Comparison of ENCODE assay signal across 7 worm cellular contexts in the genomic region with DNA sequence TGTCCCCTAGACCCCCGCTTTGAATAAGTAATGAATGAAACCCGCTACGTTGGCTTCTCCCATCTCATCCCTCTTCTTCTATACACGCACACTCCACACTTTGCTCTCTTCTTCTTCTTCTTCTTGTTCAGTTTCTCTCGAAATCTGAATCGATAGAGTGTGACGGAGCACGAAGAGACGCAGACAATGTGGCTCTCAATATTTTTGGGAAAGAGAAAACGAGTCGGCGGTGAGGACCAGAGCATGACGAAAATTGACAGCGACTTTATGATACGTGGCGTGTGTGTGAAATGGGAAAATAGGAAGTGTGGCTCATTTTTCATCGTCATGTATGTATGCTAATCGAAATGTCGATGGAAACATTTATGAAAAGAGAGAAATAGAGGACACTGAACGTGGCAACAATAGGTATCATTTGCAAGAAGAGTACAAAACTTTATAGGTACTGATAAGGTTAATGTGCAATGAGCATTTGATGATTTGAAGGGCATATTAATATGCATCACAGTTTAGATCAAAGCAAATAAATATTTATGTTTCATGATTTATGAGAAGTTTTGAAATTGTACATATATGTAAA.
TF ChIP-seq lines count a peak whose summit lies in the region.

No protein-coding gene starts in this region.

TF ChIP-seq in whole organism, L1 larva, 84 proteins besides CTCF, POLR2A, EP300 and RAD21 (continued from another document and continues in another):
- TF ChIP-seq lir-3 (tag; optimal IDR thresholded peaks at IDR 0.05; lab: Kevin White, UChicago; ENCODE audit: poor library complexity) (no peak), F16B12.6 (tag; optimal IDR thresholded peaks at IDR 0.05; lab: Kevin White, UChicago) (no peak), fkh-8 (tag; optimal IDR thresholded peaks at IDR 0.05; lab: Kevin White, UChicago) (peak; percentile 87), nhr-47 (tag; optimal IDR thresholded peaks at IDR 0.05; lab: Kevin White, UChicago) (peak; percentile 50), hlh-17 (GFP tag; optimal IDR thresholded peaks at IDR 0.05; lab: Kevin White, UChicago; ENCODE audit: borderline replicate concordance) (no peak), ceh-63 (GFP tag; optimal IDR thresholded peaks at IDR 0.05; lab: Kevin White, UChicago) (no peak), ceh-82 (tag; optimal IDR thresholded peaks at IDR 0.05; lab: Kevin White, UChicago) (peak; percentile 34 to 59 (median 38)), hlh-4 (tag; optimal IDR thresholded peaks at IDR 0.05; lab: Kevin White, UChicago) (no peak), nhr-84 (tag; optimal IDR thresholded peaks at IDR 0.05; lab: Kevin White, UChicago) (no peak), C16A3.4 (tag; optimal IDR thresholded peaks at IDR 0.05; lab: Kevin White, UChicago) (no peak), tbx-2 (tag; optimal IDR thresholded peaks at IDR 0.05; lab: Kevin White, UChicago) (peak; percentile 55), ceh-8 (GFP tag; optimal IDR thresholded peaks at IDR 0.05; lab: Kevin White, UChicago) (peak; percentile 47), efl-1 (optimal IDR thresholded peaks at IDR 0.05; lab: Kevin White, UChicago) (peak; percentile 42 to 50), efl-1 (GFP tag; optimal IDR thresholded peaks at IDR 0.05 in 1 of 2; lab: Kevin White, UChicago) (peak; percentile 11 to 20), snu-23 (GFP tag; optimal IDR thresholded peaks at IDR 0.05; lab: Kevin White, UChicago) (peak; percentile 59), ces-1 (GFP tag; optimal IDR thresholded peaks at IDR 0.05; lab: Kevin White, UChicago) (no peak), fkh-4 (tag; optimal IDR thresholded peaks at IDR 0.05; lab: Kevin White, UChicago; ENCODE audit: borderline replicate concordance) (no peak)

TF ChIP-seq in whole organism, L2 larva, 48 proteins besides CTCF, POLR2A, EP300 and RAD21 (continued from another document and continues in another):
- TF ChIP-seq sma-3 (GFP tag; optimal IDR thresholded peaks at IDR 0.05; lab: Kevin White, UChicago) (no peak), unc-62 (GFP tag; optimal IDR thresholded peaks at IDR 0.05; lab: Kevin White, UChicago) (no peak), unc-55 (GFP tag; optimal IDR thresholded peaks at IDR 0.05; lab: Kevin White, UChicago) (peak; percentile 83), ztf-11 (tag; optimal IDR thresholded peaks at IDR 0.05; lab: Kevin White, UChicago) (no peak), nhr-11 (tag; optimal IDR thresholded peaks at IDR 0.05; lab: Kevin White, UChicago) (no peak), nhr-25 (tag; optimal IDR thresholded peaks at IDR 0.05; lab: Kevin White, UChicago) (no peak), unc-39 (tag; optimal IDR thresholded peaks at IDR 0.05; lab: Kevin White, UChicago) (no peak), ztf-4 (tag; optimal IDR thresholded peaks at IDR 0.05; lab: Kevin White, UChicago) (no peak), nhr-237 (tag; optimal IDR thresholded peaks at IDR 0.05; lab: Kevin White, UChicago) (no peak), nhr-21 (tag; optimal IDR thresholded peaks at IDR 0.05; lab: Kevin White, UChicago) (no peak), nhr-129 (tag; optimal IDR thresholded peaks at IDR 0.05; lab: Kevin White, UChicago) (peak; percentile 86), skn-1 (tag; optimal IDR thresholded peaks at IDR 0.05; lab: Kevin White, UChicago) (no peak), ZK546.5 (tag; optimal IDR thresholded peaks at IDR 0.05; lab: Kevin White, UChicago) (no peak), aly-2 (tag; optimal IDR thresholded peaks at IDR 0.05; lab: Kevin White, UChicago) (no peak), snpc-4 (tag; optimal IDR thresholded peaks at IDR 0.05; lab: Kevin White, UChicago) (no peak), elt-3 (tag; optimal IDR thresholded peaks at IDR 0.05; lab: Kevin White, UChicago) (no peak), nhr-6 (tag; optimal IDR thresholded peaks at IDR 0.05; lab: Kevin White, UChicago) (peak; percentile 58), lin-39 (tag; optimal IDR thresholded peaks at IDR 0.05; lab: Kevin White, UChicago) (no peak), egl-27 (tag; optimal IDR thresholded peaks at IDR 0.05; lab: Kevin White, UChicago) (peak; percentile 48)

TF ChIP-seq in whole organism, L3 larva, 47 proteins besides CTCF, POLR2A, EP300 and RAD21 (continued from another document):
- TF ChIP-seq fkh-10 (GFP tag; optimal IDR thresholded peaks at IDR 0.05; lab: Kevin White, UChicago) (peak; percentile 15), elt-2 (tag; optimal IDR thresholded peaks at IDR 0.05; lab: Kevin White, UChicago) (peak; percentile 70), egl-27 (tag; optimal IDR thresholded peaks at IDR 0.05; lab: Kevin White, UChicago) (peak; percentile 34), elt-3 (tag; optimal IDR thresholded peaks at IDR 0.05; lab: Kevin White, UChicago) (no peak), nfya-1 (tag; optimal IDR thresholded peaks at IDR 0.05; lab: Kevin White, UChicago; ENCODE audit: insufficient read depth) (peak; percentile 68), ceh-28 (tag; optimal IDR thresholded peaks at IDR 0.05; lab: Kevin White, UChicago) (peak; percentile 25), sea-2 (GFP tag; optimal IDR thresholded peaks at IDR 0.05; lab: Kevin White, UChicago) (peak; percentile 44)

TF ChIP-seq in whole organism, L4 larva, 104 proteins besides CTCF, POLR2A, EP300 and RAD21 (continued from another document and continues in another):
- peak; percentile 69 for TF ChIP-seq hmg-1.1 (GFP tag; IDR thresholded peaks at IDR 0.05; lab: Robert Waterston, UW)
- no peak for TF ChIP-seq mes-2 (tag; optimal IDR thresholded peaks at IDR 0.05; lab: Kevin White, UChicago; ENCODE audit: poor library complexity, severe bottlenecking)
- no peak for TF ChIP-seq nhr-41 (GFP tag; IDR thresholded peaks at IDR 0.05; lab: Robert Waterston, UW)
- TF ChIP-seq ces-1 (GFP tag; optimal IDR thresholded peaks at IDR 0.05; lab: Kevin White, UChicago), result no peak
- TF ChIP-seq nhr-42 (GFP tag; IDR thresholded peaks at IDR 0.05; lab: Robert Waterston, UW), result no peak
- no peak for TF ChIP-seq pha-4 (GFP tag; IDR thresholded peaks at IDR 0.05; lab: Robert Waterston, UW)
- TF ChIP-seq pha-4 (tag; optimal IDR thresholded peaks at IDR 0.05; lab: Kevin White, UChicago), result no peak
- peak; percentile 3 for TF ChIP-seq nhr-77 (tag; optimal IDR thresholded peaks at IDR 0.05; lab: Kevin White, UChicago)
- TF ChIP-seq F10B5.3 (tag; optimal IDR thresholded peaks at IDR 0.05; lab: Kevin White, UChicago), result no peak
- TF ChIP-seq lin-38 (GFP tag; IDR thresholded peaks at IDR 0.05; lab: Robert Waterston, UW), result no peak
- TF ChIP-seq T26A8.4 (GFP tag; IDR thresholded peaks at IDR 0.05; lab: Robert Waterston, UW), result no peak
- TF ChIP-seq nhr-111 (GFP tag; optimal IDR thresholded peaks at IDR 0.05; lab: Kevin White, UChicago), result no peak
- no peak for TF ChIP-seq skn-1 (tag; optimal IDR thresholded peaks at IDR 0.05; lab: Kevin White, UChicago)
- TF ChIP-seq spr-3 (GFP tag; optimal IDR thresholded peaks at IDR 0.05; lab: Kevin White, UChicago), result no peak
- no peak for TF ChIP-seq zip-2 (tag; optimal IDR thresholded peaks at IDR 0.05; lab: Kevin White, UChicago)
- TF ChIP-seq ctbp-1 (GFP tag; IDR thresholded peaks at IDR 0.05; lab: Robert Waterston, UW), result peak; percentile 56; the same call in 1 of the 2 replicates
- TF ChIP-seq ceh-28 (tag; optimal IDR thresholded peaks at IDR 0.05; lab: Kevin White, UChicago), result peak; percentile 27
- TF ChIP-seq mxl-2 (GFP tag; conservative IDR thresholded peaks at IDR 0.05; lab: Robert Waterston, UW), result no peak
- no peak for TF ChIP-seq fos-1 (tag; optimal IDR thresholded peaks at IDR 0.05; lab: Kevin White, UChicago)
- peak; percentile 67 for TF ChIP-seq mep-1 (tag; optimal IDR thresholded peaks at IDR 0.05; lab: Kevin White, UChicago)
- no peak for TF ChIP-seq ztf-7 (tag; optimal IDR thresholded peaks at IDR 0.05; lab: Kevin White, UChicago)
- TF ChIP-seq lin-1 (GFP tag; IDR thresholded peaks at IDR 0.05; lab: Robert Waterston, UW), result no peak

TF ChIP-seq in whole organism, late embryonic, 69 proteins besides CTCF, POLR2A, EP300 and RAD21 (continued from another document):
- TF ChIP-seq ceh-48 (tag; optimal IDR thresholded peaks at IDR 0.05; lab: Kevin White, UChicago) (peak; percentile 73), hlh-8 (tag; optimal IDR thresholded peaks at IDR 0.05; lab: Kevin White, UChicago) (peak; percentile 35), unc-55 (GFP tag; optimal IDR thresholded peaks at IDR 0.05; lab: Kevin White, UChicago) (peak; percentile 94), nfya-1 (tag; optimal IDR thresholded peaks at IDR 0.05; lab: Kevin White, UChicago) (peak; percentile 55), ceh-34 (tag; optimal IDR thresholded peaks at IDR 0.05; lab: Kevin White, UChicago) (peak; percentile 69), sdc-2 (tag; optimal IDR thresholded peaks at IDR 0.05; lab: Kevin White, UChicago) (no peak), elt-2 (tag; optimal IDR thresholded peaks at IDR 0.05; lab: Kevin White, UChicago) (peak; percentile 47), pros-1 (tag; optimal IDR thresholded peaks at IDR 0.05; lab: Kevin White, UChicago) (peak; percentile 3)

TF ChIP-seq in whole organism, mixed stage, embryonic, 35 proteins besides CTCF, POLR2A, EP300 and RAD21 (continued from another document):
- TF ChIP-seq tbx-8 (GFP tag; optimal IDR thresholded peaks at IDR 0.05; lab: Kevin White, UChicago), result no peak
- TF ChIP-seq drap-1 (GFP tag; optimal IDR thresholded peaks at IDR 0.05; lab: Kevin White, UChicago), result no peak
- no peak for TF ChIP-seq ceh-83 (GFP tag; optimal IDR thresholded peaks at IDR 0.05; lab: Kevin White, UChicago)
- peak; percentile 36 for TF ChIP-seq mep-1 (tag; optimal IDR thresholded peaks at IDR 0.05; lab: Kevin White, UChicago)
- TF ChIP-seq elt-3 (tag; optimal IDR thresholded peaks at IDR 0.05; lab: Kevin White, UChicago), result no peak
- no peak for TF ChIP-seq mab-5 (tag; optimal IDR thresholded peaks at IDR 0.05; lab: Kevin White, UChicago)

TF ChIP-seq in whole organism, young adult, 124 proteins besides CTCF, POLR2A, EP300 and RAD21 (continued from another document):
- TF ChIP-seq Y79H2A.3 (GFP tag; conservative IDR thresholded peaks at IDR 0.05; lab: Robert Waterston, UW) (no peak), pha-4 (tag; optimal IDR thresholded peaks at IDR 0.05; lab: Kevin White, UChicago) (no peak), hlh-26 (GFP tag; conservative IDR thresholded peaks at IDR 0.05; lab: Robert Waterston, UW) (no peak), nhr-80 (tag; optimal IDR thresholded peaks at IDR 0.05; lab: Kevin White, UChicago) (peak; percentile 87), tbx-9 (tag; optimal IDR thresholded peaks at IDR 0.05; lab: Kevin White, UChicago; ENCODE audit: borderline replicate concordance) (no peak), cebp-2 (GFP tag; IDR thresholded peaks at IDR 0.05; lab: Robert Waterston, UW) (no peak), somi-1 (GFP tag; optimal IDR thresholded peaks at IDR 0.05; lab: Kevin White, UChicago) (no peak), attf-5 (GFP tag; optimal IDR thresholded peaks at IDR 0.05; lab: Kevin White, UChicago) (peak; percentile 54)
